Worm (Caenorhabditis elegans): ENCODE measurements around the gene vha-4.

ce11 chrII:7895190-7895589 is 16.1 kb upstream of the vha-4 start:
- peak; percentile 34 for TF ChIP-seq unc-62 (GFP tag; optimal IDR thresholded peaks at IDR 0.05)
- no peak for TF ChIP-seq sptf-1 (tag; optimal IDR thresholded peaks at IDR 0.05)

Measured in whole organism, mixed stage, embryonic.